Worm (Caenorhabditis elegans) whole organism, L1 larva: ENCODE data around the gene atg-16.1.

Experiments used
- elt-2 ChIP-seq: sonication (generic microtip); optimal IDR thresholded peaks from 2 replicates; lab custom pipeline; 2016; ENCODE audit warnings: missing genetic modification characterization, mild to moderate bottlenecking, inconsistent platforms, missing compliant biosample characterization, missing genetic modification reagents
- lin-35 ChIP-seq, 2 experiments: fragments of 150-350 bp; optimal IDR thresholded peaks; 2 replicates each; lab custom pipeline; 2014; ENCODE audit warnings: missing biosample characterization in 2 of 2, missing genetic modification characterization in 2 of 2, missing genetic modification reagents in 2 of 2
- mdl-1 ChIP-seq, 2 experiments: fragments of 150-350 bp; optimal IDR thresholded peaks; 2 replicates each; lab custom pipeline; 2014 to 2017; ENCODE audit warnings: missing biosample characterization in 2 of 2, missing genetic modification characterization in 2 of 2, inconsistent platforms in 1 of 2
- mef-2 ChIP-seq: fragments of 150-350 bp; optimal IDR thresholded peaks from 2 replicates; lab custom pipeline; 2014; ENCODE audit warnings: missing biosample characterization, missing genetic modification characterization
- unc-30 ChIP-seq: sonication (generic microtip); optimal IDR thresholded peaks from 2 replicates; lab custom pipeline; 2017; ENCODE audit warnings: missing biosample characterization, missing genetic modification characterization

atg-16.1 gene

ce11 chrX:4410280-4410911, 51.9 kb downstream of the atg-16.1 start:
- no peak for TF ChIP-seq mef-2 (tag; lab: Kevin White, UChicago)
- no peak for TF ChIP-seq elt-2 (tag; lab: Kevin White, UChicago)
- TF ChIP-seq mdl-1 (tag; optimal IDR thresholded peaks at IDR 0.05; lab: Kevin White, UChicago), result no peak
- TF ChIP-seq lin-35 (GFP tag; optimal IDR thresholded peaks at IDR 0.05; lab: Kevin White, UChicago), result no peak
- no peak for TF ChIP-seq unc-30 (tag; lab: Kevin White, UChicago)
